Fruit fly (Drosophila melanogaster) whole organism, prepupa: ENCODE measurements around the gene CG34290.

ENCODE experiments used
- Blimp-1 ChIP-seq: fragments of 200-800 bp; sonication (Bioruptor generic); optimal IDR thresholded peaks from 3 replicates; lab custom pipeline; 2017; ENCODE audit warnings: missing biosample characterization, missing genetic modification characterization, mild to moderate bottlenecking, moderate library complexity, missing genetic modification reagents
- CG10669 ChIP-seq: fragments of 200-800 bp; sonication (Bioruptor generic); optimal IDR thresholded peaks from 3 replicates; lab custom pipeline; 2018; ENCODE audit warnings: missing biosample characterization, mild to moderate bottlenecking, missing genetic modification characterization, moderate library complexity
- CG11294 ChIP-seq: fragments of 200-800 bp; sonication (Bioruptor generic); IDR thresholded peaks from 2 replicates; pipeline ENCODE4 v1.3.6; 2022; ENCODE audit warnings: missing biosample characterization, missing genetic modification characterization
- CG11762 ChIP-seq: fragments of 200-800 bp; sonication (Bioruptor generic); optimal IDR thresholded peaks from 3 replicates; lab custom pipeline; 2016; ENCODE audit warnings: missing biosample characterization, missing genetic modification characterization; ENCODE audit not compliant: insufficient read depth
- CG11902 ChIP-seq: fragments of 200-800 bp; sonication (Bioruptor generic); optimal IDR thresholded peaks from 3 replicates; lab custom pipeline; 2016; ENCODE audit warnings: missing biosample characterization, missing genetic modification characterization
- CG15336 ChIP-seq: fragments of 200-800 bp; sonication (Bioruptor generic); IDR thresholded peaks from 2 replicates; pipeline ENCODE4 v1.3.6; 2022; ENCODE audit warnings: missing biosample characterization, missing genetic modification characterization
- CG1621 ChIP-seq: fragments of 200-800 bp; sonication (Bioruptor generic); optimal IDR thresholded peaks from 3 replicates; lab custom pipeline; 2018; ENCODE audit warnings: missing biosample characterization, mild to moderate bottlenecking, missing genetic modification characterization
- CG16779 ChIP-seq: fragments of 200-800 bp; sonication (Bioruptor generic); optimal IDR thresholded peaks from 3 replicates; lab custom pipeline; 2017; ENCODE audit warnings: missing biosample characterization, mild to moderate bottlenecking, missing genetic modification characterization
- CG3032 ChIP-seq: fragments of 200-800 bp; optimal IDR thresholded peaks from 2 replicates; lab custom pipeline; 2019; ENCODE audit warnings: missing biosample characterization, mild to moderate bottlenecking, missing genetic modification characterization, moderate library complexity
- CG31627 ChIP-seq: fragments of 200-800 bp; sonication (Bioruptor generic); optimal IDR thresholded peaks from 3 replicates; lab custom pipeline; 2016; ENCODE audit warnings: missing biosample characterization, missing genetic modification characterization
- CG32006 ChIP-seq: fragments of 200-800 bp; sonication (Bioruptor generic); optimal IDR thresholded peaks from 3 replicates; lab custom pipeline; 2017; ENCODE audit warnings: missing biosample characterization, mild to moderate bottlenecking, missing genetic modification characterization
- CG34406 ChIP-seq: fragments of 200-800 bp; sonication (Bioruptor generic); optimal IDR thresholded peaks from 3 replicates; lab custom pipeline; 2016; ENCODE audit warnings: missing biosample characterization, missing genetic modification characterization
- CG3919 ChIP-seq: fragments of 200-800 bp; sonication (Bioruptor generic); optimal IDR thresholded peaks from 3 replicates; lab custom pipeline; 2016; ENCODE audit warnings: missing biosample characterization, missing genetic modification characterization
- CG4318 ChIP-seq: fragments of 200-800 bp; sonication (Bioruptor generic); optimal IDR thresholded peaks from 3 replicates; lab custom pipeline; 2017; ENCODE audit warnings: missing biosample characterization, mild to moderate bottlenecking, missing genetic modification characterization
- CG6276 ChIP-seq: fragments of 200-800 bp; sonication (Bioruptor generic); optimal IDR thresholded peaks from 2 replicates; lab custom pipeline; 2017; ENCODE audit warnings: missing biosample characterization, mild to moderate bottlenecking, missing genetic modification characterization
- CG6792 ChIP-seq: fragments of 200-800 bp; sonication (Bioruptor generic); optimal IDR thresholded peaks from 3 replicates; lab custom pipeline; 2016; ENCODE audit warnings: missing biosample characterization, missing genetic modification characterization
- CG6854 ChIP-seq: fragments of 200-800 bp; sonication (Bioruptor generic); optimal IDR thresholded peaks from 2 replicates; lab custom pipeline; 2017; ENCODE audit warnings: missing biosample characterization, mild to moderate bottlenecking, missing genetic modification characterization
- CG7368 ChIP-seq: fragments of 200-800 bp; sonication (Bioruptor generic); optimal IDR thresholded peaks from 3 replicates; lab custom pipeline; 2016; ENCODE audit warnings: missing biosample characterization, missing genetic modification characterization
- Eip75B ChIP-seq: fragments of 200-800 bp; sonication (Bioruptor generic); optimal IDR thresholded peaks from 3 replicates; lab custom pipeline; 2016; ENCODE audit warnings: missing biosample characterization, missing genetic modification characterization
- Eip78C ChIP-seq: fragments of 200-800 bp; sonication (Bioruptor generic); peaks from one replicate; lab custom pipeline; 2016; ENCODE audit warnings: missing biosample characterization, missing genetic modification characterization
- Gug ChIP-seq: fragments of 200-800 bp; sonication (Bioruptor generic); IDR thresholded peaks from 2 replicates; pipeline ENCODE4 v1.3.6; 2022; ENCODE audit warnings: missing biosample characterization, missing genetic modification characterization
- Hr38 ChIP-seq: sonication (Bioruptor generic); optimal IDR thresholded peaks from 2 replicates; lab custom pipeline; 2016; ENCODE audit warnings: missing biosample characterization, missing genetic modification characterization
- Hr39 ChIP-seq: fragments of 200-800 bp; sonication (Bioruptor generic); optimal IDR thresholded peaks from 2 replicates; lab custom pipeline; 2016; ENCODE audit warnings: missing biosample characterization, missing genetic modification characterization
- Lpt ChIP-seq: fragments of 200-800 bp; sonication (Bioruptor generic); optimal IDR thresholded peaks from 3 replicates; lab custom pipeline; 2016; ENCODE audit warnings: missing biosample characterization, missing genetic modification characterization
- Met ChIP-seq: fragments of 200-800 bp; sonication (Bioruptor generic); optimal IDR thresholded peaks from 3 replicates; lab custom pipeline; 2016; ENCODE audit warnings: missing biosample characterization, missing genetic modification characterization
- Smox ChIP-seq: fragments of 200-800 bp; sonication (Bioruptor generic); optimal IDR thresholded peaks from 3 replicates; lab custom pipeline; 2016; ENCODE audit warnings: missing biosample characterization, missing genetic modification characterization
- Sox102F ChIP-seq: fragments of 200-800 bp; sonication (Bioruptor generic); optimal IDR thresholded peaks from 2 replicates; lab custom pipeline; 2016; ENCODE audit warnings: missing biosample characterization, mild to moderate bottlenecking, missing genetic modification characterization
- Sox14 ChIP-seq: fragments of 200-800 bp; sonication (Bioruptor generic); optimal IDR thresholded peaks from 3 replicates; lab custom pipeline; 2016; ENCODE audit warnings: missing biosample characterization, missing genetic modification characterization
- Sox15 ChIP-seq: fragments of 200-800 bp; sonication (Bioruptor generic); optimal IDR thresholded peaks from 3 replicates; lab custom pipeline; 2016; ENCODE audit warnings: missing biosample characterization, missing genetic modification characterization
- acj6 ChIP-seq: fragments of 200-800 bp; sonication (Bioruptor generic); optimal IDR thresholded peaks from 3 replicates; lab custom pipeline; 2016; ENCODE audit warnings: missing biosample characterization, missing genetic modification characterization
- cyc ChIP-seq: fragments of 200-800 bp; sonication (Bioruptor generic); optimal IDR thresholded peaks from 3 replicates; lab custom pipeline; 2016; ENCODE audit warnings: missing biosample characterization, missing genetic modification characterization
- dac ChIP-seq: fragments of 200-800 bp; sonication (Bioruptor generic); optimal IDR thresholded peaks from 2 replicates; lab custom pipeline; 2017; ENCODE audit warnings: missing biosample characterization, mild to moderate bottlenecking, missing genetic modification characterization
- dsx ChIP-seq: fragments of 200-800 bp; optimal IDR thresholded peaks from 3 replicates; lab custom pipeline; 2019; ENCODE audit warnings: missing biosample characterization, mild to moderate bottlenecking, missing genetic modification characterization, moderate library complexity; ENCODE audit not compliant: poor library complexity, severe bottlenecking
- eg ChIP-seq: fragments of 200-800 bp; sonication (Bioruptor generic); IDR thresholded peaks from 3 replicates; pipeline ENCODE4 v1.3.6; 2022; ENCODE audit warnings: missing biosample characterization, missing genetic modification characterization
- esn ChIP-seq: fragments of 200-800 bp; sonication (Bioruptor generic); optimal IDR thresholded peaks from 2 replicates; lab custom pipeline; 2016; ENCODE audit warnings: missing biosample characterization, mild to moderate bottlenecking, missing genetic modification characterization, moderate library complexity
- fd85E ChIP-seq: fragments of 200-800 bp; sonication (Bioruptor generic); optimal IDR thresholded peaks from 3 replicates; lab custom pipeline; 2016; ENCODE audit warnings: missing biosample characterization, missing genetic modification characterization
- lz ChIP-seq: fragments of 200-800 bp; sonication (Bioruptor generic); optimal IDR thresholded peaks from 3 replicates; lab custom pipeline; 2016; ENCODE audit warnings: missing biosample characterization, missing genetic modification characterization
- salr ChIP-seq, 2 experiments: fragments of 200-800 bp; sonication (Bioruptor generic); optimal IDR thresholded peaks; 3 replicates each; lab custom pipeline; 2016 to 2018; ENCODE audit warnings: missing biosample characterization in 2 of 2, missing genetic modification characterization in 2 of 2, mild to moderate bottlenecking in 1 of 2
- spab ChIP-seq: fragments of 200-800 bp; sonication (Bioruptor generic); optimal IDR thresholded peaks from 2 replicates; lab custom pipeline; 2017; ENCODE audit warnings: missing biosample characterization, mild to moderate bottlenecking, missing genetic modification characterization, missing genetic modification reagents
- ss ChIP-seq, 2 experiments: fragments of 200-800 bp; sonication (Bioruptor generic); optimal IDR thresholded peaks; 2 replicates in 1 of 2; 3 replicates in 1 of 2; lab custom pipeline; 2017 to 2018; ENCODE audit warnings: mild to moderate bottlenecking in 2 of 2, missing biosample characterization in 2 of 2, missing genetic modification characterization in 2 of 2, moderate library complexity in 1 of 2
- topi ChIP-seq: fragments of 200-800 bp; sonication (Bioruptor generic); optimal IDR thresholded peaks from 3 replicates; lab custom pipeline; 2016; ENCODE audit warnings: missing biosample characterization, missing genetic modification characterization
- vri ChIP-seq: fragments of 200-800 bp; sonication (Bioruptor generic); optimal IDR thresholded peaks from 3 replicates; lab custom pipeline; 2016; ENCODE audit warnings: missing biosample characterization, mild to moderate bottlenecking, missing genetic modification characterization

The CG34290 gene

dm6 chr3R:24298534-24298936, 8.9 kb upstream of the CG34290 start (continued):
- TF ChIP-seq ss (GFP tag; optimal IDR thresholded peaks at IDR 0.05; lab: Kevin White, UChicago) (peak in 1 of 2 experiments; percentile 31), CG3032 (peak; percentile 19), fd85E (no peak), CG7368 (no peak), cyc (peak; percentile 43), CG31627 (GFP tag; lab: Kevin White, UChicago) (peak; percentile 40), CG1621 (no peak), dac (GFP tag; lab: Kevin White, UChicago) (no peak), eg (no peak), CG3919 (GFP tag; lab: Kevin White, UChicago) (peak; percentile 39), CG6792 (no peak), Hr38 (GFP tag; lab: Kevin White, UChicago) (no peak), Sox15 (no peak), Eip75B (GFP tag; lab: Kevin White, UChicago) (no peak), Lpt (no peak), Eip78C (GFP tag; lab: Kevin White, UChicago) (peak; percentile 84), Sox102F (GFP tag; lab: Kevin White, UChicago) (peak; percentile 75)

- no peak for TF ChIP-seq eg
- TF ChIP-seq Hr39 (GFP tag; lab: Kevin White, UChicago) = no peak
- TF ChIP-seq CG34406 (GFP tag; lab: Kevin White, UChicago) = no peak
- TF ChIP-seq Smox = no peak
- TF ChIP-seq CG6276 (GFP tag; lab: Kevin White, UChicago) = no peak
- TF ChIP-seq esn (GFP tag; lab: Kevin White, UChicago) = no peak
- no peak for TF ChIP-seq CG1621
- no peak for TF ChIP-seq acj6 (GFP tag; lab: Kevin White, UChicago)
- no peak for TF ChIP-seq Lpt
- TF ChIP-seq Met (GFP tag; lab: Kevin White, UChicago) = no peak
- no peak for TF ChIP-seq Eip75B (GFP tag; lab: Kevin White, UChicago)
- no peak for TF ChIP-seq Eip78C (GFP tag; lab: Kevin White, UChicago)
- no peak for TF ChIP-seq CG3032
- no peak for TF ChIP-seq Hr38 (GFP tag; lab: Kevin White, UChicago)
- TF ChIP-seq salr (GFP tag; optimal IDR thresholded peaks at IDR 0.05; lab: Kevin White, UChicago) = no peak
- TF ChIP-seq spab (GFP tag; lab: Kevin White, UChicago) = no peak
- TF ChIP-seq, all 60 proteins: peak for 0
These were observed 8.0 kb upstream of the CG34290 start for dm6 chr3R:24297444-24298146.

- TF ChIP-seq vri (peak; percentile 63), Gug (GFP tag; lab: Robert Waterston, UW) (no peak)
These were observed 7.3 kb upstream of the CG34290 start for dm6 chr3R:24296913-24297312.

- TF ChIP-seq Lpt = peak; percentile 89
- TF ChIP-seq dsx = peak; percentile 96
- peak; percentile 94 for TF ChIP-seq eg
- peak; percentile 95 for TF ChIP-seq CG3032
- peak; percentile 92 for TF ChIP-seq CG32006
- TF ChIP-seq topi = peak; percentile 99
- TF ChIP-seq CG7368 = peak; percentile 94
- peak; percentile 78 for TF ChIP-seq CG4318 (GFP tag; lab: Kevin White, UChicago)
- peak; percentile 96 for TF ChIP-seq CG11902 (GFP tag; lab: Kevin White, UChicago)
- TF ChIP-seq cyc = peak; percentile 99
- peak; percentile 99 for TF ChIP-seq lz (GFP tag; lab: Kevin White, UChicago)
- TF ChIP-seq CG16779 = peak; percentile 88
- peak; percentile 97 for TF ChIP-seq CG1621
- peak; percentile 87 for TF ChIP-seq CG6854 (GFP tag; lab: Kevin White, UChicago)
- peak; percentile 96 for TF ChIP-seq CG11762 (GFP tag; lab: Kevin White, UChicago)
- TF ChIP-seq Sox15 = peak; percentile 95
- TF ChIP-seq CG10669 (GFP tag; lab: Kevin White, UChicago) = peak; percentile 96
- TF ChIP-seq CG11294 (GFP tag; lab: Robert Waterston, UW) = peak; percentile 89
- peak; percentile 99 for TF ChIP-seq Met (GFP tag; lab: Kevin White, UChicago)
- peak; percentile 92 for TF ChIP-seq CG15336 (GFP tag; lab: Robert Waterston, UW)
- TF ChIP-seq Gug (GFP tag; lab: Robert Waterston, UW) = peak; percentile 91
- peak; percentile 94 to 97 for TF ChIP-seq ss (GFP tag; optimal IDR thresholded peaks at IDR 0.05; lab: Kevin White, UChicago)
- TF ChIP-seq Sox14 (GFP tag; lab: Kevin White, UChicago) = peak; percentile 99
- peak; percentile 93 for TF ChIP-seq Blimp-1 (GFP tag; lab: Kevin White, UChicago)
These were observed 6.2 kb upstream of the CG34290 start for dm6 chr3R:24295556-24296465.
